Worm (Caenorhabditis elegans) whole organism, young adult: ENCODE measurements around the gene ZC477.4.

Experiments used
- B0336.3 ChIP-seq: fragments of 200-800 bp; sonication (Bioruptor generic); IDR thresholded peaks from 2 replicates; pipeline ENCODE4 v1.3.6; 2022; ENCODE audit warnings: missing genetic modification characterization, missing compliant biosample characterization
- F10E7.11 ChIP-seq: sonication (generic microtip); optimal IDR thresholded peaks from 2 replicates; lab custom pipeline; 2017; ENCODE audit warnings: mild to moderate bottlenecking, missing genetic modification characterization, moderate library complexity, missing compliant biosample characterization
- F37B4.10 ChIP-seq: fragments of 200-800 bp; sonication (Bioruptor generic); IDR thresholded peaks from 2 replicates; pipeline ENCODE4 v1.3.6; 2022; ENCODE audit warnings: missing genetic modification characterization, missing compliant biosample characterization
- F39B2.1 ChIP-seq: fragments of 200-800 bp; sonication (Bioruptor generic); IDR thresholded peaks from 2 replicates; pipeline ENCODE4 v1.3.6; 2022; ENCODE audit warnings: missing genetic modification reagents, missing genetic modification characterization, missing compliant biosample characterization
- F55B11.4 ChIP-seq: sonication (generic microtip); optimal IDR thresholded peaks from 2 replicates; lab custom pipeline; 2016; ENCODE audit warnings: missing compliant biosample characterization, missing genetic modification characterization, borderline replicate concordance; ENCODE audit not compliant: insufficient read depth
- K11D2.4 ChIP-seq: fragments of 200-800 bp; sonication (Bioruptor generic); IDR thresholded peaks from 2 replicates; pipeline ENCODE4 v1.3.6; 2022; ENCODE audit warnings: missing genetic modification reagents, missing genetic modification characterization, missing compliant biosample characterization
- K12H6.12 ChIP-seq: fragments of 200-800 bp; sonication (Bioruptor generic); optimal IDR thresholded peaks from 2 replicates; lab custom pipeline; 2018; ENCODE audit warnings: mild to moderate bottlenecking, missing genetic modification characterization, missing compliant biosample characterization
- ZK185.1 ChIP-seq: sonication (generic microtip); optimal IDR thresholded peaks from 2 replicates; lab custom pipeline; 2016; ENCODE audit warnings: mild to moderate bottlenecking, missing genetic modification characterization, missing compliant biosample characterization; ENCODE audit not compliant: poor library complexity, severe bottlenecking
- ama-1 ChIP-seq, 3 experiments: fragments of 150-350 bp in 1 of 3; sonication (generic microtip) in 2 of 3; optimal IDR thresholded peaks; 2 replicates each; lab custom pipeline; 2014 to 2018; ENCODE audit warnings: missing biosample characterization in 2 of 3, missing genetic modification characterization in 2 of 3, missing genetic modification reagents in 2 of 3
- aptf-2 ChIP-seq: fragments of 200-800 bp; sonication (Bioruptor generic); conservative IDR thresholded peaks from 2 replicates; pipeline ENCODE4 v1.3.6; 2022; ENCODE audit warnings: missing genetic modification reagents, missing genetic modification characterization, missing compliant biosample characterization
- athp-1 ChIP-seq: sonication (generic microtip); optimal IDR thresholded peaks from 2 replicates; lab custom pipeline; 2017; ENCODE audit warnings: mild to moderate bottlenecking, missing genetic modification characterization, missing compliant biosample characterization
- ccch-3 ChIP-seq: fragments of 200-800 bp; sonication (Bioruptor generic); optimal IDR thresholded peaks from 2 replicates; lab custom pipeline; 2018; ENCODE audit warnings: mild to moderate bottlenecking, missing genetic modification characterization, missing compliant biosample characterization
- cebp-1 ChIP-seq, 2 experiments: fragments of 200-800 bp in 1 of 2; sonication (Bioruptor generic) in 1 of 2; sonication (generic microtip) in 1 of 2; IDR thresholded peaks in 1 of 2; optimal IDR thresholded peaks in 1 of 2; 2 replicates each; pipeline versions ENCODE4 v1.3.6 to Lab custom; 2017 to 2022; ENCODE audit warnings: missing compliant biosample characterization in 2 of 2, missing genetic modification characterization in 2 of 2, mild to moderate bottlenecking in 1 of 2, missing genetic modification reagents in 1 of 2, moderate library complexity in 1 of 2
- ceh-100 ChIP-seq: fragments of 200-800 bp; sonication (Bioruptor generic); IDR thresholded peaks from 2 replicates; pipeline ENCODE4 v1.3.6; 2022; ENCODE audit warnings: missing genetic modification reagents, missing genetic modification characterization, missing compliant biosample characterization
- ceh-79 ChIP-seq: sonication (generic microtip); optimal IDR thresholded peaks from 2 replicates; lab custom pipeline; 2017; ENCODE audit warnings: mild to moderate bottlenecking, missing genetic modification characterization, missing compliant biosample characterization
- ceh-91 ChIP-seq: fragments of 200-800 bp; sonication (Bioruptor generic); IDR thresholded peaks from 2 replicates; pipeline ENCODE4 v1.3.6; 2022; ENCODE audit warnings: missing genetic modification reagents, missing genetic modification characterization, missing compliant biosample characterization
- chd-7 ChIP-seq: sonication (generic microtip); optimal IDR thresholded peaks from 2 replicates; lab custom pipeline; 2016; ENCODE audit warnings: mild to moderate bottlenecking, missing genetic modification characterization, moderate library complexity, missing compliant biosample characterization
- dpl-1 ChIP-seq: fragments of 150-350 bp; optimal IDR thresholded peaks from 2 replicates; lab custom pipeline; 2014; ENCODE audit warnings: missing biosample characterization, missing genetic modification reagents, missing genetic modification characterization
- efl-1 ChIP-seq: fragments of 150-350 bp; optimal IDR thresholded peaks from 2 replicates; lab custom pipeline; 2014; ENCODE audit warnings: missing biosample characterization, missing genetic modification reagents, missing genetic modification characterization
- ets-4 ChIP-seq: fragments of 200-800 bp; sonication (Bioruptor generic); optimal IDR thresholded peaks from 2 replicates; lab custom pipeline; 2018; ENCODE audit warnings: mild to moderate bottlenecking, missing genetic modification characterization, missing compliant biosample characterization
- hlh-12 ChIP-seq: sonication (generic microtip); optimal IDR thresholded peaks from 2 replicates; lab custom pipeline; 2016; ENCODE audit warnings: missing genetic modification characterization, missing compliant biosample characterization
- hmg-20 ChIP-seq: fragments of 200-800 bp; sonication (Bioruptor generic); IDR thresholded peaks from 2 replicates; pipeline ENCODE4 v1.3.6; 2022; ENCODE audit warnings: missing genetic modification reagents, missing genetic modification characterization, missing compliant biosample characterization
- lin-40 ChIP-seq: sonication (generic microtip); optimal IDR thresholded peaks from 2 replicates; lab custom pipeline; 2016; ENCODE audit warnings: missing genetic modification characterization, mild to moderate bottlenecking, missing compliant biosample characterization, missing genotype, missing genetic modification reagents
- lir-1 ChIP-seq: fragments of 200-800 bp; sonication (Bioruptor generic); conservative IDR thresholded peaks from 2 replicates; pipeline ENCODE4 v1.3.6; 2022; ENCODE audit warnings: missing genetic modification reagents, missing genetic modification characterization, missing compliant biosample characterization
- lsl-1 ChIP-seq: fragments of 200-800 bp; sonication (Bioruptor generic); optimal IDR thresholded peaks from 2 replicates; lab custom pipeline; 2018; ENCODE audit warnings: mild to moderate bottlenecking, missing genetic modification characterization, moderate library complexity, missing compliant biosample characterization
- madf-3 ChIP-seq: fragments of 200-800 bp; sonication (Bioruptor generic); IDR thresholded peaks from 2 replicates; pipeline ENCODE4 v1.3.6; 2022; ENCODE audit warnings: missing genetic modification reagents, missing genetic modification characterization, missing compliant biosample characterization
- mxl-1 ChIP-seq: sonication (generic microtip); optimal IDR thresholded peaks from 2 replicates; lab custom pipeline; 2016; ENCODE audit warnings: missing genetic modification characterization, missing compliant biosample characterization
- nfyb-1 ChIP-seq: fragments of 200-800 bp; sonication (Bioruptor generic); IDR thresholded peaks from 2 replicates; pipeline ENCODE4 v1.3.6; 2022; ENCODE audit warnings: missing genetic modification reagents, missing genetic modification characterization, missing compliant biosample characterization
- nhr-90 ChIP-seq: sonication (generic microtip); optimal IDR thresholded peaks from 2 replicates; lab custom pipeline; 2016; ENCODE audit warnings: missing genotype, mild to moderate bottlenecking, missing genetic modification characterization, missing compliant biosample characterization
- pha-4 ChIP-seq: fragments of 150-350 bp; sonication (generic microtip); optimal IDR thresholded peaks from 2 replicates; lab custom pipeline; 2014; ENCODE audit warnings: missing biosample characterization, missing genetic modification reagents, missing genetic modification characterization
- sdz-38 ChIP-seq: sonication (generic microtip); optimal IDR thresholded peaks from 2 replicates; lab custom pipeline; 2016; ENCODE audit warnings: missing genotype, missing genetic modification characterization, missing compliant biosample characterization
- snpc-1.1 ChIP-seq: sonication (generic microtip); optimal IDR thresholded peaks from 2 replicates; lab custom pipeline; 2017; ENCODE audit warnings: missing genetic modification characterization, mild to moderate bottlenecking, missing compliant biosample characterization, antibody characterized with exemption, moderate library complexity, missing genotype, missing genetic modification reagents; ENCODE audit not compliant: insufficient read depth
- somi-1 ChIP-seq: fragments of 200-800 bp; sonication (Bioruptor generic); optimal IDR thresholded peaks from 2 replicates; lab custom pipeline; 2018; ENCODE audit warnings: mild to moderate bottlenecking, missing genetic modification characterization, missing compliant biosample characterization
- tlf-1 ChIP-seq: fragments of 200-800 bp; sonication (Bioruptor generic); optimal IDR thresholded peaks from 2 replicates; lab custom pipeline; 2018; ENCODE audit warnings: mild to moderate bottlenecking, missing genetic modification characterization, missing compliant biosample characterization
- xnd-1 ChIP-seq: sonication (generic microtip); optimal IDR thresholded peaks from 2 replicates; lab custom pipeline; 2016; ENCODE audit warnings: missing genotype, missing genetic modification reagents, missing genetic modification characterization, missing compliant biosample characterization
- ztf-26 ChIP-seq: sonication (generic microtip); optimal IDR thresholded peaks from 2 replicates; lab custom pipeline; 2017; ENCODE audit warnings: missing genetic modification characterization, missing compliant biosample characterization
- ztf-28 ChIP-seq: fragments of 200-800 bp; sonication (Bioruptor generic); IDR thresholded peaks from 2 replicates; pipeline ENCODE4 v1.3.6; 2022; ENCODE audit warnings: missing genetic modification reagents, missing genetic modification characterization, missing compliant biosample characterization

Gene ZC477.4

DNA sequence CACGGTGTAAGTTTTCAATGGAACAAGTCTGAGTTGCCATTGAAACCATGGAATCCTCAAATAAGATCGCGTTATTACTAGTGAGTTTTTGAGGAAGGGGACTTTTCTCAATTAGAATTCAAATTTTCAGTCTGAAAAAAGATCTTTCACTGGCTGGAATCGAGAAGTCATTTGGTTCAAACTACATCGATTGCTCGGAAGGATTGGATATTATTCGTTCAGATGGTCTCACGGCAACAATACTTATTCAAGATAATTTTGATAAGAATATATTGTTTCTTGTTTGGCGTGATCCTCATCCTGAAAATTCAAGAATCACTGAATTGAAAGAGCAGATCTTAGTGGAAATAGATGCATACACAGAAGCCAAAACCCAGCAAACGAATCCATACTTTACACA, 31.1 kb downstream of the ZC477.4 start:
- TF ChIP-seq ztf-26 (no peak), chd-7 (tag; lab: Kevin White, UChicago) (no peak), ets-4 (GFP tag; lab: Kevin White, UChicago) (no peak), lin-40 (tag; lab: Kevin White, UChicago) (no peak)

ce11 chrIV:7065022-7065421, 33.6 kb downstream of the ZC477.4 start, which contains the start of gene Y43B11AL.1:
Gene Y43B11AL.1 (plus strand): TSS chrIV:7065322.
- TF ChIP-seq chd-7 (tag; lab: Kevin White, UChicago) (no peak), F39B2.1 (GFP tag; lab: Robert Waterston, UW) (no peak), snpc-1.1 (tag; lab: Kevin White, UChicago) (no peak), dpl-1 (GFP tag; lab: Kevin White, UChicago) (no peak), K11D2.4 (GFP tag; lab: Robert Waterston, UW) (no peak), K12H6.12 (tag; lab: Kevin White, UChicago) (no peak), nhr-90 (no peak)

- no peak for TF ChIP-seq F55B11.4 (tag; lab: Kevin White, UChicago)
- no peak for TF ChIP-seq ceh-91
- no peak for TF ChIP-seq ama-1 (optimal IDR thresholded peaks at IDR 0.05; lab: Kevin White, UChicago)
- TF ChIP-seq ama-1 (GFP tag; optimal IDR thresholded peaks at IDR 0.05; lab: Kevin White, UChicago): no peak
- no peak for TF ChIP-seq aptf-2 (GFP tag; lab: Robert Waterston, UW)
- no peak for TF ChIP-seq cebp-1 (GFP tag; IDR thresholded peaks at IDR 0.05; lab: Robert Waterston, UW)
- TF ChIP-seq cebp-1 (tag; optimal IDR thresholded peaks at IDR 0.05; lab: Kevin White, UChicago): no peak
- TF ChIP-seq pha-4: no peak
- no peak for TF ChIP-seq tlf-1 (GFP tag; lab: Kevin White, UChicago)
- TF ChIP-seq ztf-28: no peak
- no peak for TF ChIP-seq K12H6.12 (tag; lab: Kevin White, UChicago)
- no peak for TF ChIP-seq F10E7.11 (tag; lab: Kevin White, UChicago)
- TF ChIP-seq efl-1 (GFP tag; lab: Kevin White, UChicago): no peak
- TF ChIP-seq F37B4.10 (GFP tag; lab: Robert Waterston, UW): no peak
- TF ChIP-seq hlh-12 (tag; lab: Kevin White, UChicago): no peak
- TF ChIP-seq hmg-20 (GFP tag; lab: Robert Waterston, UW): no peak
Measured at ce11 chrIV:7062697-7063096, 35.9 kb downstream of the ZC477.4 start.

DNA sequence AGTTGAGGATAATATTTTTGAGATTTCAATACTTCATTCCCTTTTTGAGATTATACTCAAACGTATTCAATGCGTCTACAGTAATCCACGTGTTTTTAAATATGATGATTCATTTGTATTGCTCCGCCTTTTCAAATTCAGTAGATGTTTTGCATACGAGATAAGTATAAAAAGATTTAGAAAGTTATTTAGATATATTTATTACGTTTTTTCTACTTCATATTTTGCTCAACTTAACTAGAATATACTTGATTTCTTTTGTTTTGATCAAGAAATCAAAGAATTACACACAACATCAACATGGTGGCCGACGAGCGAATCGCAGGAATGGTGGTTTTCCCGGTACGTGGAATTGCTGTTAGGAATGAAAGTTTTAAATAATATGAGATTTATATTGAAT, 40.9 kb downstream of the ZC477.4 start, which contains the start of gene srx-50:
Gene srx-50, plus strand, starts transcription at position 301 of the 400 bp plus-strand sequence.
- TF ChIP-seq lsl-1 (GFP tag; lab: Kevin White, UChicago) (no peak), F39B2.1 (GFP tag; lab: Robert Waterston, UW) (no peak), mxl-1 (tag; lab: Kevin White, UChicago) (no peak), somi-1 (GFP tag; lab: Kevin White, UChicago) (no peak)

- TF ChIP-seq mxl-1 (tag; lab: Kevin White, UChicago) (no peak), madf-3 (GFP tag; lab: Robert Waterston, UW) (0 out of 2 replicates have a peak, but pooled peaks have one; percentile 52), hmg-20 (GFP tag; lab: Robert Waterston, UW) (no peak), xnd-1 (tag; lab: Kevin White, UChicago) (no peak), F39B2.1 (GFP tag; lab: Robert Waterston, UW) (no peak), lir-1 (GFP tag; lab: Robert Waterston, UW) (no peak), ceh-100 (GFP tag; lab: Robert Waterston, UW) (no peak), pha-4 (no peak), efl-1 (GFP tag; lab: Kevin White, UChicago) (no peak), B0336.3 (no peak), ZK185.1 (peak; percentile 15), sdz-38 (tag; lab: Kevin White, UChicago) (no peak), cebp-1 (GFP tag; IDR thresholded peaks at IDR 0.05; lab: Robert Waterston, UW) (no peak), cebp-1 (tag; optimal IDR thresholded peaks at IDR 0.05; lab: Kevin White, UChicago) (no peak), nfyb-1 (GFP tag; lab: Robert Waterston, UW) (0 out of 2 replicates have a peak, but pooled peaks have one; percentile 7), ccch-3 (no peak), ceh-79 (tag; lab: Kevin White, UChicago) (no peak), athp-1 (tag; lab: Kevin White, UChicago) (no peak)
Measured at ce11 chrIV:7052135-7052534, 46.4 kb downstream of the ZC477.4 start.
